Worm (Caenorhabditis elegans): ENCODE data around the gene W06D11.5.

ce11 chrX:12335808-12336207 lies 35.9 kb downstream of the W06D11.5 start, which contains the start of gene srd-48:
- no peak for TF ChIP-seq ham-2 (GFP tag; optimal IDR thresholded peaks at IDR 0.05)
- no peak for TF ChIP-seq bed-3 (GFP tag; optimal IDR thresholded peaks at IDR 0.05)

Measured in whole organism, mixed stage, embryonic.